In genomic region chrV:10466607-10467092, ce11 we compare ENCODE assay signal across 4 worm cellular contexts.
TF ChIP-seq lines count a peak whose summit lies in the region.

No protein-coding gene starts in this region.

TF ChIP-seq in whole organism, L2 larva, 48 proteins besides CTCF, POLR2A, EP300 and RAD21 (continues in another document):
- TF ChIP-seq sma-9 (GFP tag; optimal IDR thresholded peaks at IDR 0.05; lab: Kevin White, UChicago) = peak; percentile 99
- TF ChIP-seq sma-9 (tag; optimal IDR thresholded peaks at IDR 0.05; lab: Kevin White, UChicago) = peak; percentile 56
- TF ChIP-seq ceh-16 (tag; optimal IDR thresholded peaks at IDR 0.05; lab: Kevin White, UChicago) = no peak
- TF ChIP-seq lin-39 (tag; optimal IDR thresholded peaks at IDR 0.05; lab: Kevin White, UChicago) = peak; percentile 58
- TF ChIP-seq mdl-1 (tag; optimal IDR thresholded peaks at IDR 0.05; lab: Kevin White, UChicago) = peak; percentile 99
- TF ChIP-seq sem-4 (tag; optimal IDR thresholded peaks at IDR 0.05; lab: Kevin White, UChicago) = peak; percentile 97
- no peak for TF ChIP-seq mbf-1 (tag; optimal IDR thresholded peaks at IDR 0.05; lab: Kevin White, UChicago)
- TF ChIP-seq nhr-237 (tag; optimal IDR thresholded peaks at IDR 0.05; lab: Kevin White, UChicago) = no peak
- TF ChIP-seq ZK546.5 (tag; optimal IDR thresholded peaks at IDR 0.05; lab: Kevin White, UChicago) = peak; percentile 12
- TF ChIP-seq blmp-1 (tag; optimal IDR thresholded peaks at IDR 0.05; lab: Kevin White, UChicago; ENCODE audit: insufficient read depth) = peak; percentile 90
- TF ChIP-seq unc-39 (tag; optimal IDR thresholded peaks at IDR 0.05; lab: Kevin White, UChicago) = no peak
- peak; percentile 96 for TF ChIP-seq nhr-6 (tag; optimal IDR thresholded peaks at IDR 0.05; lab: Kevin White, UChicago)
- TF ChIP-seq snpc-4 (tag; optimal IDR thresholded peaks at IDR 0.05; lab: Kevin White, UChicago) = peak; percentile 74
- TF ChIP-seq unc-62 (GFP tag; optimal IDR thresholded peaks at IDR 0.05; lab: Kevin White, UChicago) = peak; percentile 61
- TF ChIP-seq fos-1 (tag; optimal IDR thresholded peaks at IDR 0.05; lab: Kevin White, UChicago) = peak; percentile 94
- TF ChIP-seq nhr-129 (tag; optimal IDR thresholded peaks at IDR 0.05; lab: Kevin White, UChicago) = peak; percentile 99
- no peak for TF ChIP-seq elt-3 (tag; optimal IDR thresholded peaks at IDR 0.05; lab: Kevin White, UChicago)
- TF ChIP-seq alr-1 (tag; optimal IDR thresholded peaks at IDR 0.05; lab: Kevin White, UChicago) = peak; percentile 86
- peak; percentile 7 for TF ChIP-seq elt-1 (tag; optimal IDR thresholded peaks at IDR 0.05; lab: Kevin White, UChicago)
- TF ChIP-seq nhr-10 (tag; optimal IDR thresholded peaks at IDR 0.05; lab: Kevin White, UChicago) = peak; percentile 44
- TF ChIP-seq peb-1 (tag; optimal IDR thresholded peaks at IDR 0.05; lab: Kevin White, UChicago) = no peak
- TF ChIP-seq ztf-11 (tag; optimal IDR thresholded peaks at IDR 0.05; lab: Kevin White, UChicago) = no peak
- TF ChIP-seq nhr-25 (tag; optimal IDR thresholded peaks at IDR 0.05; lab: Kevin White, UChicago) = peak; percentile 95

TF ChIP-seq in whole organism, L4 larva, 104 proteins besides CTCF, POLR2A, EP300 and RAD21 (continues in another document):
- TF ChIP-seq F26F4.8 (GFP tag; conservative IDR thresholded peaks at IDR 0.05; lab: Robert Waterston, UW) (no peak), nhr-28 (tag; optimal IDR thresholded peaks at IDR 0.05; lab: Kevin White, UChicago) (peak; percentile 96), skn-1 (tag; optimal IDR thresholded peaks at IDR 0.05; lab: Kevin White, UChicago) (peak; percentile 59), madf-9 (GFP tag; conservative IDR thresholded peaks at IDR 0.05; lab: Robert Waterston, UW) (0 out of 2 replicates have a peak, but pooled peaks have one; percentile 13), ceh-62 (tag; optimal IDR thresholded peaks at IDR 0.05; lab: Kevin White, UChicago) (no peak), zag-1 (tag; optimal IDR thresholded peaks at IDR 0.05; lab: Kevin White, UChicago) (no peak), hif-1 (tag; optimal IDR thresholded peaks at IDR 0.05; lab: Kevin White, UChicago) (peak; percentile 98 to 100), hlh-11 (tag; optimal IDR thresholded peaks at IDR 0.05; lab: Kevin White, UChicago) (peak; percentile 97), lin-15B (tag; optimal IDR thresholded peaks at IDR 0.05; lab: Kevin White, UChicago) (no peak), pha-4 (GFP tag; IDR thresholded peaks at IDR 0.05; lab: Robert Waterston, UW) (peak; percentile 75), pha-4 (tag; optimal IDR thresholded peaks at IDR 0.05; lab: Kevin White, UChicago) (peak; percentile 89), lin-1 (GFP tag; IDR thresholded peaks at IDR 0.05; lab: Robert Waterston, UW) (peak; percentile 74; the same call in 1 of the 2 replicates), php-3 (GFP tag; IDR thresholded peaks at IDR 0.05; lab: Robert Waterston, UW) (peak; percentile 50), egl-43 (GFP tag; IDR thresholded peaks at IDR 0.05; lab: Robert Waterston, UW) (no peak), gei-8 (GFP tag; optimal IDR thresholded peaks at IDR 0.05; lab: Kevin White, UChicago) (peak; percentile 80), ceh-44 (GFP tag; IDR thresholded peaks at IDR 0.05; lab: Robert Waterston, UW) (no peak), ceh-20 (GFP tag; IDR thresholded peaks at IDR 0.05; lab: Robert Waterston, UW) (peak; percentile 88), Y5F2A.4 (GFP tag; optimal IDR thresholded peaks at IDR 0.05; lab: Kevin White, UChicago) (no peak), zip-2 (tag; optimal IDR thresholded peaks at IDR 0.05; lab: Kevin White, UChicago) (peak; percentile 52), ZK337.2 (GFP tag; IDR thresholded peaks at IDR 0.05; lab: Robert Waterston, UW) (no peak), Y105C5A.15 (GFP tag; IDR thresholded peaks at IDR 0.05; lab: Robert Waterston, UW) (no peak), saeg-2 (GFP tag; IDR thresholded peaks at IDR 0.05; lab: Robert Waterston, UW) (peak; percentile 55; the same call in 1 of the 2 replicates), nhr-25 (tag; optimal IDR thresholded peaks at IDR 0.05; lab: Kevin White, UChicago; ENCODE audit: borderline replicate concordance, insufficient read depth) (peak; percentile 86)

TF ChIP-seq in whole organism, late embryonic, 69 proteins besides CTCF, POLR2A, EP300 and RAD21 (continues in another document):
- TF ChIP-seq ceh-9 (tag; optimal IDR thresholded peaks at IDR 0.05; lab: Kevin White, UChicago) (no peak), ceh-22 (tag; optimal IDR thresholded peaks at IDR 0.05; lab: Kevin White, UChicago) (peak; percentile 12), pha-4 (tag; optimal IDR thresholded peaks at IDR 0.05; lab: Kevin White, UChicago) (no peak), ceh-18 (tag; optimal IDR thresholded peaks at IDR 0.05; lab: Kevin White, UChicago) (peak; percentile 95), ceh-6 (GFP tag; optimal IDR thresholded peaks at IDR 0.05; lab: Kevin White, UChicago) (no peak), F13H6.1 (tag; optimal IDR thresholded peaks at IDR 0.05; lab: Kevin White, UChicago) (peak; percentile 65), fkh-6 (tag; optimal IDR thresholded peaks at IDR 0.05; lab: Kevin White, UChicago) (peak; percentile 46), gmeb-2 (tag; optimal IDR thresholded peaks at IDR 0.05; lab: Kevin White, UChicago) (no peak), ceh-2 (tag; optimal IDR thresholded peaks at IDR 0.05; lab: Kevin White, UChicago) (peak; percentile 41), rnt-1 (tag; optimal IDR thresholded peaks at IDR 0.05; lab: Kevin White, UChicago) (peak; percentile 80), unc-86 (tag; optimal IDR thresholded peaks at IDR 0.05; lab: Kevin White, UChicago) (no peak), sox-4 (tag; optimal IDR thresholded peaks at IDR 0.05; lab: Kevin White, UChicago) (no peak), lin-11 (tag; optimal IDR thresholded peaks at IDR 0.05; lab: Kevin White, UChicago) (no peak), nhr-232 (tag; optimal IDR thresholded peaks at IDR 0.05; lab: Kevin White, UChicago) (no peak), hlh-30 (tag; optimal IDR thresholded peaks at IDR 0.05; lab: Kevin White, UChicago; ENCODE audit: insufficient read depth) (peak; percentile 95), pag-3 (tag; optimal IDR thresholded peaks at IDR 0.05; lab: Kevin White, UChicago; ENCODE audit: borderline replicate concordance) (no peak), odd-2 (tag; optimal IDR thresholded peaks at IDR 0.05; lab: Kevin White, UChicago) (no peak), mec-3 (tag; optimal IDR thresholded peaks at IDR 0.05; lab: Kevin White, UChicago; ENCODE audit: borderline replicate concordance) (no peak), ref-2 (tag; optimal IDR thresholded peaks at IDR 0.05; lab: Kevin White, UChicago) (peak; percentile 91), dve-1 (tag; optimal IDR thresholded peaks at IDR 0.05; lab: Kevin White, UChicago) (peak; percentile 89), sdc-2 (tag; optimal IDR thresholded peaks at IDR 0.05; lab: Kevin White, UChicago) (peak; percentile 63), K09A11.1 (tag; optimal IDR thresholded peaks at IDR 0.05; lab: Kevin White, UChicago; ENCODE audit: insufficient read depth) (no peak), T23F11.4 (GFP tag; optimal IDR thresholded peaks at IDR 0.05; lab: Kevin White, UChicago) (peak; percentile 2), elt-2 (tag; optimal IDR thresholded peaks at IDR 0.05; lab: Kevin White, UChicago) (peak; percentile 61), ztf-16 (tag; optimal IDR thresholded peaks at IDR 0.05; lab: Kevin White, UChicago) (peak; percentile 58), ahr-1 (tag; optimal IDR thresholded peaks at IDR 0.05; lab: Kevin White, UChicago) (no peak)

TF ChIP-seq in whole organism, mixed stage, embryonic, 35 proteins besides CTCF, POLR2A, EP300 and RAD21 (continues in another document):
- TF ChIP-seq ceh-39 (tag; optimal IDR thresholded peaks at IDR 0.05; lab: Kevin White, UChicago) (peak; percentile 89), ham-2 (GFP tag; optimal IDR thresholded peaks at IDR 0.05; lab: Kevin White, UChicago) (peak; percentile 89), lin-13 (tag; optimal IDR thresholded peaks at IDR 0.05; lab: Kevin White, UChicago) (peak; percentile 68), drap-1 (GFP tag; optimal IDR thresholded peaks at IDR 0.05; lab: Kevin White, UChicago) (peak; percentile 33), nhr-76 (tag; optimal IDR thresholded peaks at IDR 0.05; lab: Kevin White, UChicago) (no peak), M03D4.4 (tag; optimal IDR thresholded peaks at IDR 0.05; lab: Kevin White, UChicago) (peak; percentile 69), unc-62 (GFP tag; optimal IDR thresholded peaks at IDR 0.05; lab: Kevin White, UChicago) (peak; percentile 84), nhr-28 (tag; optimal IDR thresholded peaks at IDR 0.05; lab: Kevin White, UChicago) (peak; percentile 2), pha-4 (tag; optimal IDR thresholded peaks at IDR 0.05; lab: Kevin White, UChicago) (peak; percentile 94), elt-3 (tag; optimal IDR thresholded peaks at IDR 0.05; lab: Kevin White, UChicago) (peak; percentile 58), elt-1 (tag; optimal IDR thresholded peaks at IDR 0.05; lab: Kevin White, UChicago; ENCODE audit: borderline replicate concordance, insufficient read depth) (peak; percentile 65), zip-8 (tag; optimal IDR thresholded peaks at IDR 0.05; lab: Kevin White, UChicago) (no peak), tbx-8 (GFP tag; optimal IDR thresholded peaks at IDR 0.05; lab: Kevin White, UChicago) (no peak), nhr-2 (tag; optimal IDR thresholded peaks at IDR 0.05; lab: Kevin White, UChicago) (peak; percentile 59), blmp-1 (tag; optimal IDR thresholded peaks at IDR 0.05; lab: Kevin White, UChicago) (no peak), mls-2 (tag; optimal IDR thresholded peaks at IDR 0.05; lab: Kevin White, UChicago) (peak; percentile 78), nhr-237 (tag; optimal IDR thresholded peaks at IDR 0.05; lab: Kevin White, UChicago) (peak; percentile 96), ztf-11 (tag; optimal IDR thresholded peaks at IDR 0.05; lab: Kevin White, UChicago) (peak; percentile 55), mep-1 (tag; optimal IDR thresholded peaks at IDR 0.05; lab: Kevin White, UChicago) (peak; percentile 95), ces-1 (GFP tag; optimal IDR thresholded peaks at IDR 0.05; lab: Kevin White, UChicago) (peak; percentile 90), unc-39 (tag; optimal IDR thresholded peaks at IDR 0.05; lab: Kevin White, UChicago) (no peak), ceh-83 (GFP tag; optimal IDR thresholded peaks at IDR 0.05; lab: Kevin White, UChicago) (peak; percentile 8), unc-120 (tag; optimal IDR thresholded peaks at IDR 0.05; lab: Kevin White, UChicago; ENCODE audit: poor library complexity, severe bottlenecking) (peak; percentile 96), sptf-1 (tag; optimal IDR thresholded peaks at IDR 0.05; lab: Kevin White, UChicago) (peak; percentile 60), lsy-2 (tag; optimal IDR thresholded peaks at IDR 0.05; lab: Kevin White, UChicago) (peak; percentile 77), hlh-1 (tag; optimal IDR thresholded peaks at IDR 0.05; lab: Kevin White, UChicago) (peak; percentile 54), cnd-1 (tag; optimal IDR thresholded peaks at IDR 0.05; lab: Kevin White, UChicago) (peak; percentile 60), ceh-43 (GFP tag; optimal IDR thresholded peaks at IDR 0.05; lab: Kevin White, UChicago) (no peak), flh-1 (GFP tag; optimal IDR thresholded peaks at IDR 0.05; lab: Kevin White, UChicago) (no peak)
